Fruit fly (Drosophila melanogaster): Measurements from ENCODE around the gene Bre1.

The Bre1 gene

DNA sequence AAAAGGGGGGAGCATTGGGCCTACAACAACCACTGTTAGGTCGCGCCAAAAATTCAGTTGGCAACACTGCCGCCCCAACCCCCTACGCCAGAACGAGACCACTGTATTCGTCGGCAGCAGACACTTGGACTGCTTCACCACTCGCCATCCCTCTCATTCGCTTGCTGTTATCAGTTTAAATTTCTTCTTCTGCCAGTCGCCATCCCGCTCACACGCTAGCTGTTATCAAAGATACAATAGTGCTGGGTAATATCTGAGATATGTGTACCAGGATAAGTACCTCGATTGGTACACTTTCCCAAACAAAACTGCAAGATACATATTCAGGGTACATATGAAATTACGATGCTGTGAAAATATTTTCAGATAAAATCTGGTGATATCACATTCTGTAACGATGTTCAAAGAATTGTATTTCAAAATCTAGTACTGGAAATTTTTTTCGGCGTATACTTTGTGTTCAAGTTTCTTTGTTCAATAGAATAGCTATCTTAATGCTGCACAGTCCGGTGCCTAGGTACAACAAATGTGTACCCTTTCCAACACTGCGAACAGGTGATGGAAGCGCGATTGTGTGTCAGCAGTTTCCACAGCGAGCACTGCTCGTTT is 23.1 kb downstream of the Bre1 start (continued):
- TF ChIP-seq CG34224 (GFP tag; IDR thresholded peaks at IDR 0.05; ENCODE audit: partially characterized antibody), result no peak; the same call in 2 of the 3 replicates
- TF ChIP-seq BEAF-32 (GFP tag; optimal IDR thresholded peaks at IDR 0.05), result peak; percentile 20
- peak; percentile 20; the same call in 1 of the 2 replicates for TF ChIP-seq Ravus (GFP tag; IDR thresholded peaks at IDR 0.05)
- TF ChIP-seq Sry-β (GFP tag; optimal IDR thresholded peaks at IDR 0.05), result peak; percentile 81
- TF ChIP-seq sens (GFP tag), result peak; percentile 98
- peak; percentile 74 for TF ChIP-seq tup (GFP tag; optimal IDR thresholded peaks at IDR 0.05)
- peak; percentile 79 for TF ChIP-seq CG10462 (GFP tag; optimal IDR thresholded peaks at IDR 0.05)
- peak; percentile 19 for TF ChIP-seq Tbp (GFP tag; optimal IDR thresholded peaks at IDR 0.05)
- peak; percentile 75 for TF ChIP-seq crc (GFP tag; optimal IDR thresholded peaks at IDR 0.05)
- peak; percentile 58 for TF ChIP-seq CG10431 (GFP tag; optimal IDR thresholded peaks at IDR 0.05)
- TF ChIP-seq CG32532 (GFP tag; IDR thresholded peaks at IDR 0.05), result peak; percentile 75
- peak; percentile 44 for TF ChIP-seq Dp (GFP tag; optimal IDR thresholded peaks at IDR 0.05)
- peak; percentile 90 for TF ChIP-seq YL-1 (GFP tag; optimal IDR thresholded peaks at IDR 0.05)
- no peak for TF ChIP-seq Dll (GFP tag; IDR thresholded peaks at IDR 0.05; ENCODE audit: partially characterized antibody)
- peak; percentile 80 for TF ChIP-seq CG12299 (tag; optimal IDR thresholded peaks at IDR 0.05)
- peak; percentile 86 for TF ChIP-seq CG10147 (GFP tag; optimal IDR thresholded peaks at IDR 0.05)
- TF ChIP-seq gce (GFP tag; IDR thresholded peaks at IDR 0.05), result 0 out of 3 replicates have a peak, but pooled peaks have one; percentile 16
- 0 out of 3 replicates have a peak, but pooled peaks have one; percentile 18 for TF ChIP-seq ase (GFP tag; IDR thresholded peaks at IDR 0.05)
- peak; percentile 59 for TF ChIP-seq CG7928 (GFP tag; optimal IDR thresholded peaks at IDR 0.05)
- TF ChIP-seq Elba2 (GFP tag; optimal IDR thresholded peaks at IDR 0.05), result peak; percentile 10
- no peak for TF ChIP-seq dati (GFP tag; IDR thresholded peaks at IDR 0.05)
- peak; percentile 96 for TF ChIP-seq GATAe (GFP tag; conservative IDR thresholded peaks at IDR 0.05)
- peak; percentile 78 for TF ChIP-seq da (GFP tag; optimal IDR thresholded peaks at IDR 0.05)
- peak; percentile 82 for TF ChIP-seq CG8089 (GFP tag; optimal IDR thresholded peaks at IDR 0.05)
- TF ChIP-seq CG18599 (GFP tag; optimal IDR thresholded peaks at IDR 0.05), result no peak
- peak; percentile 65 for TF ChIP-seq ewg (GFP tag; optimal IDR thresholded peaks at IDR 0.05)
- peak; percentile 75 for TF ChIP-seq CG13775 (GFP tag; optimal IDR thresholded peaks at IDR 0.05)
- TF ChIP-seq Bgb (GFP tag; IDR thresholded peaks at IDR 0.05; ENCODE audit: partially characterized antibody), result peak; percentile 67
- peak; percentile 84 for TF ChIP-seq bab2 (GFP tag; optimal IDR thresholded peaks at IDR 0.05)
- peak; percentile 92 for TF ChIP-seq CG7786 (GFP tag; optimal IDR thresholded peaks at IDR 0.05)
- TF ChIP-seq twi (tag; optimal IDR thresholded peaks at IDR 0.05), result peak; percentile 76
- peak; percentile 56; the same call in 1 of the 2 replicates for TF ChIP-seq ranshi (GFP tag; IDR thresholded peaks at IDR 0.05)
- TF ChIP-seq Abd-B (GFP tag; optimal IDR thresholded peaks at IDR 0.05), result peak; percentile 35
- peak; percentile 27; the same call in 1 of the 2 replicates for TF ChIP-seq Oaz (GFP tag; IDR thresholded peaks at IDR 0.05)
- peak; percentile 81 for TF ChIP-seq CG16863 (GFP tag; optimal IDR thresholded peaks at IDR 0.05)
- peak; percentile 59 for TF ChIP-seq Deaf1 (tag; optimal IDR thresholded peaks at IDR 0.05)
- no peak for TF ChIP-seq Vsx1 (GFP tag; optimal IDR thresholded peaks at IDR 0.05)
- peak; percentile 84 for TF ChIP-seq CG12104 (GFP tag; optimal IDR thresholded peaks at IDR 0.05)
- peak; percentile 56 for TF ChIP-seq Aef1 (GFP tag; IDR thresholded peaks at IDR 0.05)
- TF ChIP-seq CG11093 (GFP tag; IDR thresholded peaks at IDR 0.05), result peak; percentile 58; the same call in 2 of the 3 replicates
- peak; percentile 73 for TF ChIP-seq CG1603 (tag; optimal IDR thresholded peaks at IDR 0.05)
- TF ChIP-seq lbe (GFP tag; optimal IDR thresholded peaks at IDR 0.05), result peak; percentile 84
- peak; percentile 89 for TF ChIP-seq grau (tag; optimal IDR thresholded peaks at IDR 0.05)
- TF ChIP-seq CG7556 (GFP tag; optimal IDR thresholded peaks at IDR 0.05), result peak; percentile 90
- no peak for TF ChIP-seq CG15479 (GFP tag; optimal IDR thresholded peaks at IDR 0.05)
- TF ChIP-seq CG3407 (GFP tag; optimal IDR thresholded peaks at IDR 0.05), result peak; percentile 78

All from whole organism, embryonic.